Worm (Caenorhabditis elegans): ENCODE results near the gene gly-8.

ce11 chrIII:11660736-11661135 is 35.7 kb downstream of the gly-8 start:
- TF ChIP-seq F57A8.1 (GFP tag; optimal IDR thresholded peaks at IDR 0.05) (no peak), madf-3 (GFP tag; IDR thresholded peaks at IDR 0.05) (no peak), Y53G8AR.9 (GFP tag; conservative IDR thresholded peaks at IDR 0.05) (no peak), lin-54 (GFP tag; optimal IDR thresholded peaks at IDR 0.05) (no peak), efl-1 (GFP tag; optimal IDR thresholded peaks at IDR 0.05) (no peak), Y53F4B.3 (GFP tag; IDR thresholded peaks at IDR 0.05) (no peak), snpc-4 (GFP tag; optimal IDR thresholded peaks at IDR 0.05) (no peak), snpc-4 (tag; optimal IDR thresholded peaks at IDR 0.05) (no peak), let-526 (GFP tag; IDR thresholded peaks at IDR 0.05) (no peak), cebp-2 (GFP tag; IDR thresholded peaks at IDR 0.05) (no peak), hlh-12 (tag; optimal IDR thresholded peaks at IDR 0.05) (no peak), F10E7.11 (tag; optimal IDR thresholded peaks at IDR 0.05) (no peak), ama-1 (optimal IDR thresholded peaks at IDR 0.05) (no peak), ama-1 (GFP tag; optimal IDR thresholded peaks at IDR 0.05) (no peak), ets-4 (GFP tag; optimal IDR thresholded peaks at IDR 0.05) (no peak), F57C9.4 (tag; optimal IDR thresholded peaks at IDR 0.05) (no peak)

Measured in whole organism, young adult.